ENCODE assay signal across 4 worm cellular contexts in the genomic region with DNA sequence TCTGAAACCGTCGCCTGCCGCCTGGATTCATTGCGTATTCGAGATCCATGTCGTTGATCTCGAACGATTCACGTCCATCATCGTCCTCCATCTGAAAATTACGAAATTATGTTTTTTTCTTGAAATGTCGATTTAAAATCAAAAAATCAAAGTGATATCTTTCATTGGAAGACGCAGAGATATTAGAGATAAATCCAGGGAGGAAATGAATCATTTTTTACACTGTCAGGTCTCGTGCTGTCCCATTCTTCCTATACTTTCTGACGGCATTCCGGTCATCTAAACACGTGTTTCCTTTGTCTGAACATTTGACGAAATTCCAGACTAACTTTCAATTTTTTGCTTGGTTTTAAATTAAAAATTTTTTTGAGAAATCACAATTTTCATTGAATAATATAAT.
TF ChIP-seq lines count a peak whose summit lies in the region.

Gene stip-1, minus strand, starts transcription at position 98 of the 400 bp plus-strand sequence.

TF ChIP-seq in whole organism, L1 larva, 84 proteins besides CTCF, POLR2A, EP300 and RAD21:
- TF ChIP-seq efl-1 (optimal IDR thresholded peaks at IDR 0.05; lab: Kevin White, UChicago) (no peak), efl-1 (GFP tag; optimal IDR thresholded peaks at IDR 0.05 in 1 of 2; lab: Kevin White, UChicago) (peak in 1 of 2 experiments; percentile 91), lsy-2 (tag; optimal IDR thresholded peaks at IDR 0.05; lab: Kevin White, UChicago) (peak in 1 of 2 experiments; percentile 2), rnt-1 (tag; optimal IDR thresholded peaks at IDR 0.05; lab: Kevin White, UChicago) (peak; percentile 27), nhr-11 (tag; optimal IDR thresholded peaks at IDR 0.05; lab: Kevin White, UChicago) (no peak), egl-13 (tag; optimal IDR thresholded peaks at IDR 0.05; lab: Kevin White, UChicago) (no peak), nhr-237 (tag; optimal IDR thresholded peaks at IDR 0.05; lab: Kevin White, UChicago) (no peak), unc-86 (tag; optimal IDR thresholded peaks at IDR 0.05; lab: Kevin White, UChicago) (no peak), vab-15 (tag; optimal IDR thresholded peaks at IDR 0.05; lab: Kevin White, UChicago) (no peak), Y116A8C.19 (tag; optimal IDR thresholded peaks at IDR 0.05; lab: Kevin White, UChicago; ENCODE audit: borderline replicate concordance) (no peak), nhr-71 (tag; optimal IDR thresholded peaks at IDR 0.05; lab: Kevin White, UChicago) (peak; percentile 39), elt-3 (tag; optimal IDR thresholded peaks at IDR 0.05; lab: Kevin White, UChicago) (no peak), isw-1 (GFP tag; IDR thresholded peaks at IDR 0.05; lab: Robert Waterston, UW) (no peak), grh-1 (GFP tag; IDR thresholded peaks at IDR 0.05; lab: Robert Waterston, UW) (no peak), skn-1 (tag; optimal IDR thresholded peaks at IDR 0.05; lab: Kevin White, UChicago) (no peak), swsn-7 (tag; optimal IDR thresholded peaks at IDR 0.05; lab: Kevin White, UChicago) (no peak), snpc-4 (tag; optimal IDR thresholded peaks at IDR 0.05; lab: Kevin White, UChicago) (no peak)

TF ChIP-seq in whole organism, L2 larva, 48 proteins besides CTCF, POLR2A, EP300 and RAD21:
- no peak for TF ChIP-seq skn-1 (tag; optimal IDR thresholded peaks at IDR 0.05; lab: Kevin White, UChicago)
- peak; percentile 24 for TF ChIP-seq mab-5 (tag; optimal IDR thresholded peaks at IDR 0.05; lab: Kevin White, UChicago)
- no peak for TF ChIP-seq nhr-129 (tag; optimal IDR thresholded peaks at IDR 0.05; lab: Kevin White, UChicago)

TF ChIP-seq in whole organism, L4 larva, 104 proteins besides CTCF, POLR2A, EP300 and RAD21:
- TF ChIP-seq T26A8.4 (GFP tag; IDR thresholded peaks at IDR 0.05; lab: Robert Waterston, UW) (no peak), mxl-3 (GFP tag; optimal IDR thresholded peaks at IDR 0.05; lab: Kevin White, UChicago) (peak; percentile 25)

TF ChIP-seq in whole organism, young adult, 124 proteins besides CTCF, POLR2A, EP300 and RAD21:
- no peak for TF ChIP-seq tbx-9 (tag; optimal IDR thresholded peaks at IDR 0.05; lab: Kevin White, UChicago; ENCODE audit: borderline replicate concordance)
- no peak for TF ChIP-seq Y79H2A.3 (GFP tag; conservative IDR thresholded peaks at IDR 0.05; lab: Robert Waterston, UW)
- TF ChIP-seq zfh-2 (GFP tag; conservative IDR thresholded peaks at IDR 0.05; lab: Robert Waterston, UW), result no peak
- TF ChIP-seq cebp-1 (GFP tag; IDR thresholded peaks at IDR 0.05; lab: Robert Waterston, UW), result no peak
- TF ChIP-seq cebp-1 (tag; optimal IDR thresholded peaks at IDR 0.05; lab: Kevin White, UChicago), result peak; percentile 48
- TF ChIP-seq snpc-1.1 (tag; optimal IDR thresholded peaks at IDR 0.05; lab: Kevin White, UChicago; ENCODE audit: insufficient read depth), result no peak
